Worm (Caenorhabditis elegans): ENCODE measurements around the gene srt-41.

srt-41 gene

ce11 chrV:1760682-1761081, 42.3 kb downstream of the srt-41 start, which contains the start of gene clec-205:
Gene clec-205, plus strand, starts transcription at chrV:1760893.
- TF ChIP-seq dao-5 (tag; optimal IDR thresholded peaks at IDR 0.05): no peak
- TF ChIP-seq W03F9.2 (tag; optimal IDR thresholded peaks at IDR 0.05): no peak
- TF ChIP-seq him-1 (tag; optimal IDR thresholded peaks at IDR 0.05): no peak

DNA sequence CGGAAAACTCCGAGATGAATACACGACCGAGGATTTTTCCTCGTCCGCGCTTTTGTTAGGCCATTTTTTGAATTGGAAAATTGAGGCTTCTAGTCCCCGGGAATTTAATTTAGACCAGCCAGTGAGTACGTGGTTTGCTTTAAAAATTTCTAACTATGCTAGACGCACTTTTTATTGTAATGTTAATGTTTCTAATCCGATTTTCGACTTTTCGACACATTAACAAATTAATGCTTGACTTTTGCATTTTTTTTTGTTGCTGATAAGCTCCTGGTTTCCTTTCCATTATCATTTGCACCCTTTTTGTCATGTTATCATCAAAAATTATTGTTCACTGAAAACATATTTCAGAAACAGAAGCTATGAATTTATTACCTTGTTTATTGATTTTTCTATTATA, 46.1 kb downstream of the srt-41 start, which contains the start of gene clec-204:
Gene clec-204, plus strand, starts transcription at position 301 of the 400 bp plus-strand sequence.
- TF ChIP-seq W03F9.2 (tag; optimal IDR thresholded peaks at IDR 0.05): no peak
- no peak for TF ChIP-seq him-1 (tag; optimal IDR thresholded peaks at IDR 0.05)
- TF ChIP-seq dao-5 (tag; optimal IDR thresholded peaks at IDR 0.05): no peak

ce11 chrV:1756099-1756498, 46.8 kb downstream of the srt-41 start:
- no peak for TF ChIP-seq dao-5 (tag; optimal IDR thresholded peaks at IDR 0.05)
- no peak for TF ChIP-seq him-1 (tag; optimal IDR thresholded peaks at IDR 0.05)
- no peak for TF ChIP-seq W03F9.2 (tag; optimal IDR thresholded peaks at IDR 0.05)

ce11 chrV:1755589-1755988, 47.4 kb downstream of the srt-41 start, which contains the start of gene ZK697.14:
Gene ZK697.14, minus strand, starts transcription at chrV:1755689.
- TF ChIP-seq him-1 (tag; optimal IDR thresholded peaks at IDR 0.05) (no peak), dao-5 (tag; optimal IDR thresholded peaks at IDR 0.05) (no peak), W03F9.2 (tag; optimal IDR thresholded peaks at IDR 0.05) (no peak)

DNA sequence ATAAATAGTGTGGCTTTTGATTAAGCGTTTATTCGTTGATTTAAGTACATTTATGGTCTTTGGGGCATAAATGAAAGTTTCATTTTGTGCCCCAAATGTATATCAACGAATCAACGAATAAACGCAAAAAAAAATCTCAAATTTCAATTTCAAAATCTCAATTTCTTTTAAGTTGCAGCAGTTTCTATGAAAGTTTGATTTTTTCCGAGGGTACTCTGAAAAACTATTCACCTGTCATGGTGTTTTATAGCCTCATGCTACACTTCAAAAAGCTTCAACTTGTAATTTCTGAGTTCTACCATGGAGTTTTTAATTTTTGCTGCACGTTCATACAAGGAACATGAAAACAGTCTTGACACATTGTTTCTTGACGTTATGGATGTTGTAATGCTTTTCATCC, 50.4 kb downstream of the srt-41 start, which contains the start of gene ZK697.1:
Gene ZK697.1, plus strand, starts transcription at position 301 of the 400 bp plus-strand sequence.
- TF ChIP-seq dao-5 (tag; optimal IDR thresholded peaks at IDR 0.05): no peak
- no peak for TF ChIP-seq him-1 (tag; optimal IDR thresholded peaks at IDR 0.05)
- TF ChIP-seq W03F9.2 (tag; optimal IDR thresholded peaks at IDR 0.05): no peak

DNA sequence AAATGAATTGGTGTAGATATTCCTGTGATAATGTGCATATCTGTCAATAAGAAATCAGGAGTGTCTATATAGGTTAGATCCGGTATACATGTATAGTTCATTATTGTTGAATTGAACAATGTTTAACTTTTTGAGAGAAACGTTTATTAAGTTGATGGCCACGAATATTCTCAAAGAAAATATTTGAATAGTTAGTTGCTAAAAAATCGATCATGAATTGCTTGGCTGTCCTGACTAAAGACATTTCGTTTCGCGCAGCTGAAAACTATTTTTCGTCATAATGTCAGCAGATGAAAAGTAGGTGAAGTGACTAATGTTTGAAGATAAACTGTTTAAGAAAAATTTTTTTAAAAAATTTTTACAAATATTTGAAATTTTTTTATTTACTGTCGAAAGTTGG, 51.5 kb downstream of the srt-41 start, which contains the start of gene srh-199:
Gene srh-199, minus strand, starts transcription at position 101 of the 400 bp plus-strand sequence.
- TF ChIP-seq W03F9.2 (tag; optimal IDR thresholded peaks at IDR 0.05) (no peak), him-1 (tag; optimal IDR thresholded peaks at IDR 0.05) (no peak), dao-5 (tag; optimal IDR thresholded peaks at IDR 0.05) (no peak)

Measured in whole organism, L4/young adult.